Fruit fly (Drosophila melanogaster) S2 (cell line): ENCODE data around the gene CG12057.

Source experiments
- CG8478 ChIP-seq: fragments of >200 bp; optimal IDR thresholded peaks from 2 replicates; lab custom pipeline; 2018
- CTCF ChIP-seq, 2 experiments: fragments of >200 bp; optimal IDR thresholded peaks; 2 replicates each; lab custom pipeline; 2018

CG12057 gene

DNA sequence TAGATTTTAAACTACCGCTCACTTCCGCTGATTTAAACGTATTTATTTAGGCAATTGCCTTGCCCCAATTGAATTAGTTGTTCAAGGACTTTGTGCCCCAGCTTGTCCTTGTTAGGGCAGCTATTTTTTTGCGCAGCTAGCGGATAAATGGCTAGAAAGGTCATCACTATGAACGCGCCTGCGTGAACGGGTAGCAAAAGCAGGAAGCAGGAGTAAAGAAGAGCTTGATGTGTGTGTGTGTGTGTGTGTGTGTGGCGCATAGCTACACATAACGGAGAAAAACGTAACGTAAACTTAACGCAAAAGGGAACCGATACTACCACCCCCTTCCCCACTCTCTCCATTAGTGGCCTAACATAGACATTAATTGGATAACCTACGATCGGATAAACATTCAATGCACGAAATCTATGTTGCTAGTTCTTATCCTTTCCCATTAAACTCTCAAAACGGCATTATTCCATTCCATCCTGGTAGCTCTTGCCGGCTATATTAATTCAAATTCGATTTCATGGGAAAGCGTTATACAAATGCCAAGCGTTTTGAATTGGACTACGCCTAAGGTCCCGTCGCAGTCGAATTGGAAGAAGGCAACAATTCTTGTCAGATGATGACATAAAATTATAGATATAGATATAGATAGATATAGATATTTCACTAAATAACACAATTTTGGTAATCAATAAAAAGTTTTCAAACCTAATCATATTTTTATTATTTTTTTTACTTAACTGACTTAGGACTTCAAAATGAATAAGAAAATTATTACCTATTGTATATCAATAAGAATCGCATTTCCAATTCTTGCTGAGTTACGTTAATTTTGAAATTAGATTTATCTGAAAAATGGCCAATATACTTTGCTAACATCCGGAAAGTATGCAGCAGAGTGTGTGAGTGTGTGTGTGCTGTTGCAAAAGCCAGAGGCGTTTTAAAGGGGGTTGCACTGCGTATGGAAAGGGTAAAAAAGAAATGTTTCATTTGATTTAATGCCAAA, 26.6 kb upstream of the CG12057 start:
- TF ChIP-seq CG8478 (lab: Kevin White, UChicago): no peak
- TF ChIP-seq CTCF (optimal IDR thresholded peaks at IDR 0.05; lab: Kevin White, UChicago): no peak

- TF ChIP-seq CG8478 (lab: Kevin White, UChicago): no peak
These were observed 23.2 kb upstream of the CG12057 start for dm6 chrX:9168273-9168672.

- TF ChIP-seq CG8478 (lab: Kevin White, UChicago): no peak
- TF ChIP-seq CTCF (optimal IDR thresholded peaks at IDR 0.05; lab: Kevin White, UChicago): no peak
These were observed 4.0 kb upstream of the CG12057 start for dm6 chrX:9187429-9187828.

DNA sequence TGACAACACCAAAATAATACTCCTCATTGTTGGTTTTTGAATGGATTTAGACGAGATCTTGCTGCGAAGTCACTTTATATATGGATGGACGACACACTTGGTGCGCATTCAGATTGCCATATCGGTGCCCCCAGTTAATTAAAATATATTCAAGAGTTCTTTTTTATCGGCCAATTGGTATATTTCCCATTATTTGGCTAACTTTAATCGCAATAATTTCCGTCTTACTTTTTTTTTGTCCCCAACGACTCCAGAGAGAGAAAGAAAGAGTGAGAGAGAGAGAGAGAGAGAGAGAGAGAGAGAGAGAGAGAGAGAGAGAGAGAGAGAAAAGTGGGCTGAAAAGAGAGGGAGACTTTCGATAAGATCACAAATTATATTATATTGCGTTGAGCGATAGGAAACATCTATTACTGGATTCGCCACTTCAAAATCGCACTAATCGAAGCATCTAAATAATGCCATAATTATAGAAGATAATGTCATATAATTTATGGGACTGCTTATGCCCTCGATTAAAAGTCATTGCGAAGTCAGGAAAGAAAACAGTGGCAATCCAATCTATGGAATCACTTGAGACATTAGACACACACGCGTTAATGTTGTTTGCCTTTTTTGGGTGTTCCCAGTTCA, 787 bp upstream of the CG12057 start, which contains the start of gene CG12115:
TSS of gene CG12115 (minus strand) at position 51 of the 630 bp plus-strand sequence.
- TF ChIP-seq CTCF (optimal IDR thresholded peaks at IDR 0.05; lab: Kevin White, UChicago) (no peak), CG8478 (lab: Kevin White, UChicago) (no peak)

- no peak for TF ChIP-seq CG8478 (lab: Kevin White, UChicago)
- TF ChIP-seq CTCF (optimal IDR thresholded peaks at IDR 0.05; lab: Kevin White, UChicago): no peak
These were observed 972 bp downstream of the CG12057 start, which contains the start of gene CG12056 for dm6 chrX:9192429-9192828. CG12056 (plus strand) TSS chrX:9192669.

dm6 chrX:9193604-9194003, 2.1 kb downstream of the CG12057 start, which contains the start of gene CG12106:
CG12106 (plus strand) TSS chrX:9193898.
- TF ChIP-seq CG8478 (lab: Kevin White, UChicago) (no peak), CTCF (optimal IDR thresholded peaks at IDR 0.05; lab: Kevin White, UChicago) (no peak)

- no peak for TF ChIP-seq CTCF (optimal IDR thresholded peaks at IDR 0.05; lab: Kevin White, UChicago)
- no peak for TF ChIP-seq CG8478 (lab: Kevin White, UChicago)
These were observed 3.9 kb downstream of the CG12057 start for dm6 chrX:9195311-9195710.

DNA sequence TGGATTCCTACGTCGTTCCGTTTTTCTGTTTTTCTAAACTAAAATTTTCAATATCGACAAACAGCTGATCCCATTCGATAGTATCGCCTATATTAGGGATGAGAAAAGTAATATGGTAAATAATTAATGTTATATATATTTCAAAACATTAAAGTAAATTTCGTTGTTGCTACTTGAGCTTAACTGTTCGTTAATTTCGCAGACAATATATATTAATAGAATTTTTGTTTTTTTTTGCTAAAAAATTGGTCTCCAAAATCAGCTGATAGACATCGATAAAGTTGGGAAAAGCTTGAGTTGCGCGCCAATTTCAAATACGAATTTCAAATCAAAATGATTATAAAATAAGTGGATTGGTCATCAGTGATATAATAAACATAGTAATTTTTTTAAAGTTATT, 4.9 kb downstream of the CG12057 start, which contains the start of gene CG12118:
TSS of gene CG12118 (minus strand) at position 53 of the 400 bp plus-strand sequence.
- no peak for TF ChIP-seq CG8478 (lab: Kevin White, UChicago)
- TF ChIP-seq CTCF (optimal IDR thresholded peaks at IDR 0.05; lab: Kevin White, UChicago): no peak

- TF ChIP-seq CG8478 (lab: Kevin White, UChicago): no peak
- TF ChIP-seq CTCF (optimal IDR thresholded peaks at IDR 0.05; lab: Kevin White, UChicago): no peak
These were observed 8.8 kb downstream of the CG12057 start for dm6 chrX:9200234-9200633.

DNA sequence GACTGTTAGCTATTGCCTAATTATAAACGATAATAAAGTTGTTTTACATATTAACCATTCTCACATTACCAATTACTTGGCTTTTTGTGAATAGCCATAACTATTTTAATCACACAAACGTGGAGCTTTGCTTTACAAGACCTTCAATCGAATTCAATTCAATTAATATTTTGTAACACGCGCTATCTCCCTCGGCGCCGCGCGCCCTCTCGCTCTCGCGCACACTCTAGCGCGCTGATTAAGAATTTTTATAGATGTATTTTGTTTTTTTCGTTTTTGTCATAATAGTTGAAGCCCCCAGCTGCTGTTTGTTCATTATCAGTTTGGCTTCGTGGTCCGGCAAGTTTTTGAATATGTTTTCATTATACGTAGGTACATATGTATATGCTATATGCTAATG, 9.6 kb downstream of the CG12057 start:
- TF ChIP-seq CTCF (optimal IDR thresholded peaks at IDR 0.05; lab: Kevin White, UChicago) (no peak), CG8478 (lab: Kevin White, UChicago) (no peak)

DNA sequence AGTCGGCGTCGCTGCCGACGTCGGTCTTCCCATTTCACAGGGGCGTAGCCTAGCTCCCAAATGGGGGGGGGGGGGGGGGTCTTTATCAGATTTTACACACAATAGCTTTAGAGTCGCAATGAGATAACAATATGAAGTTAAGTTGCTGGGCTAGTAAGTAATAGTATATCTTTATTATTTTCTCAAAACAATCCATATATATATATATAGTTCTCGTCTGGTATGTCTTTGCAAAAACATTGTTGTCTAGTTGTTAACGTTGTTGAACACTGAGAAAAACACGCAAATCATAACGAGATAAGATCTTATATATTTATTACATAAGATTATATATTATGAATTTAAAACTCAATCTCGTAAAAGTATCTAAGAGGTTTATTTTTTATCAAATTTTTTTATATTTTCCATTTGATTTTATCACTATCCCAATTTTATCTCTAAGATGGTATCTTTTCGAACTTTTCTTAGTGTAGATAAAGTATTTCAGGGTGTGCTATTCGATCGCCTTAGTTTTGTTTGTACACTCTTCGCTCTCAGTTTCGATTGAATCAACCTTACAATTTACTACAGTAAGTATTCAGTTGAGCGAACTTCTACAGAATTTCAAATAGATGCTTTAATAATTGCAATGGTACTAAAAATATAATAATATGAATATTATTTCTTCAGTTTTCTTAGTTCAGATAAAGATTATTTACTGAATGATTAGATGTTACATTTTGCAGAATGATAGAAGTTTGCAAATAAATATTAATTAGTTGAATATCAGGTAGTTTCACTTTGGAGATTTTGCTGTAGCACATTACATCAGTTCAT, 10.6 kb downstream of the CG12057 start:
- TF ChIP-seq CTCF (optimal IDR thresholded peaks at IDR 0.05; lab: Kevin White, UChicago) (no peak), CG8478 (lab: Kevin White, UChicago) (no peak)

dm6 chrX:9210787-9211186, 19.3 kb downstream of the CG12057 start, which contains the start of gene SmydA-9:
SmydA-9 (minus strand) TSS chrX:9210887.
- TF ChIP-seq CG8478 (lab: Kevin White, UChicago) (no peak), CTCF (optimal IDR thresholded peaks at IDR 0.05; lab: Kevin White, UChicago) (no peak)

dm6 chrX:9214576-9214975, 23.1 kb downstream of the CG12057 start, which contains the start of gene Obp8a:
Obp8a (plus strand) TSS chrX:9214876.
- no peak for TF ChIP-seq CG8478 (lab: Kevin White, UChicago)
- TF ChIP-seq CTCF (optimal IDR thresholded peaks at IDR 0.05; lab: Kevin White, UChicago): no peak

DNA sequence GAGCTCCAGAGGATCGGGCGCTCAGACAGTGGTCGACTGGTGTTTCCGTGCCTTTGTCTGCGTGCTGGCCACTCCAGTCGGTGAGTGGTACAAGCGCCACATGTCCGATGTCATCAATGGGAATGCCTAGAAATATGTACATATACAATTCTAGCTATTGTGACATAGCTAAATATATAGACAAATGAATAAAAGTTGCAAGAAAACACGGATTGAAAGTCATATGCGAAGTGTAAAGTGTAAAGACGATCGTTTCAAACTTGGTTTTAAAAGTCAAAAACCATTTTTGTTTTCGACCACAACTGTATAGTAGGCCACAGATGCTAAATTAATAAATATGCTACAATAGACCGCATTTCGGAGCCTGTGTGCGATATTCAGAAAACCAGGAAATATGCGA, 24.0 kb downstream of the CG12057 start, which contains the start of gene CG15368:
TSS of gene CG15368 (plus strand) at position 301 of the 400 bp plus-strand sequence.
- no peak for TF ChIP-seq CTCF (optimal IDR thresholded peaks at IDR 0.05; lab: Kevin White, UChicago)
- TF ChIP-seq CG8478 (lab: Kevin White, UChicago): no peak
